Fruit fly (Drosophila melanogaster): ENCODE data around the gene rux.

rux gene

dm6 chrX:6031692-6032091 is 5.9 kb downstream of the rux start (continued):
- TF ChIP-seq gem (tag; optimal IDR thresholded peaks at IDR 0.05) (peak; percentile 86), CG15479 (GFP tag; optimal IDR thresholded peaks at IDR 0.05) (no peak), tap (tag; optimal IDR thresholded peaks at IDR 0.05) (peak; percentile 76), CG9609 (GFP tag; optimal IDR thresholded peaks at IDR 0.05) (peak; percentile 71), cwo (GFP tag; optimal IDR thresholded peaks at IDR 0.05) (peak; percentile 60), Myb (GFP tag; optimal IDR thresholded peaks at IDR 0.05) (peak; percentile 63), pum (GFP tag; optimal IDR thresholded peaks at IDR 0.05) (peak; percentile 76), CG10267 (tag; optimal IDR thresholded peaks at IDR 0.05) (peak; percentile 76), Lhr (GFP tag; optimal IDR thresholded peaks at IDR 0.05) (peak; percentile 50), mirr (GFP tag; optimal IDR thresholded peaks at IDR 0.05) (peak; percentile 9), Nf-YB (GFP tag; optimal IDR thresholded peaks at IDR 0.05) (peak; percentile 40), pan (optimal IDR thresholded peaks at IDR 0.05) (no peak), pan (GFP tag; optimal IDR thresholded peaks at IDR 0.05 in 1 of 2, IDR thresholded peaks at IDR 0.05 in 1 of 2) (peak in 1 of 2 experiments; percentile 82), Mrtf (GFP tag; IDR thresholded peaks at IDR 0.05) (peak; percentile 67; the same call in 2 of the 3 replicates), E2f2 (GFP tag; IDR thresholded peaks at IDR 0.05) (peak; percentile 32; the same call in 1 of the 2 replicates), CG12155 (GFP tag; optimal IDR thresholded peaks at IDR 0.05) (peak; percentile 42), TFAM (GFP tag; optimal IDR thresholded peaks at IDR 0.05) (peak; percentile 29), CG3407 (GFP tag; optimal IDR thresholded peaks at IDR 0.05) (peak; percentile 63), exex (tag; optimal IDR thresholded peaks at IDR 0.05) (no peak), dmrt11E (tag; optimal IDR thresholded peaks at IDR 0.05) (peak; percentile 83), CG3065 (GFP tag; optimal IDR thresholded peaks at IDR 0.05) (no peak), Asciz (GFP tag; optimal IDR thresholded peaks at IDR 0.05) (peak; percentile 65), sd (tag; optimal IDR thresholded peaks at IDR 0.05) (peak; percentile 19), CG1832 (GFP tag; optimal IDR thresholded peaks at IDR 0.05) (no peak), Stat92E (GFP tag; optimal IDR thresholded peaks at IDR 0.05) (no peak), ind (GFP tag; optimal IDR thresholded peaks at IDR 0.05) (peak; percentile 67), wek (GFP tag; optimal IDR thresholded peaks at IDR 0.05) (peak; percentile 62), BEAF-32 (GFP tag; optimal IDR thresholded peaks at IDR 0.05) (no peak), gce (GFP tag; IDR thresholded peaks at IDR 0.05) (peak; percentile 57; the same call in 1 of the 3 replicates), Lpt (GFP tag; optimal IDR thresholded peaks at IDR 0.05) (no peak), jing (GFP tag; optimal IDR thresholded peaks at IDR 0.05) (peak; percentile 72), Sry-δ (GFP tag; optimal IDR thresholded peaks at IDR 0.05) (peak; percentile 39), Doc2 (GFP tag; IDR thresholded peaks at IDR 0.05) (no peak), dati (GFP tag; IDR thresholded peaks at IDR 0.05) (peak; percentile 60; the same call in 1 of the 2 replicates), unpg (GFP tag; optimal IDR thresholded peaks at IDR 0.05) (peak; percentile 77), Dll (GFP tag; IDR thresholded peaks at IDR 0.05; ENCODE audit: partially characterized antibody) (no peak), pita (GFP tag; optimal IDR thresholded peaks at IDR 0.05) (no peak), E2f1 (GFP tag; IDR thresholded peaks at IDR 0.05) (peak; percentile 76), CG10959 (GFP tag; IDR thresholded peaks at IDR 0.05) (peak; percentile 79), Dek (tag; optimal IDR thresholded peaks at IDR 0.05) (peak; percentile 60), zfh1 (GFP tag; IDR thresholded peaks at IDR 0.05) (peak; percentile 85), zen2 (GFP tag; IDR thresholded peaks at IDR 0.05; ENCODE audit: partially characterized antibody) (no peak), CG13287 (GFP tag; IDR thresholded peaks at IDR 0.05; ENCODE audit: partially characterized antibody) (no peak), cato (GFP tag; optimal IDR thresholded peaks at IDR 0.05; ENCODE audit: borderline replicate concordance) (peak; percentile 30), dpn (GFP tag; optimal IDR thresholded peaks at IDR 0.05) (peak; percentile 62 to 76), CG10209 (GFP tag; optimal IDR thresholded peaks at IDR 0.05) (peak; percentile 74), CG8944 (GFP tag; optimal IDR thresholded peaks at IDR 0.05) (peak; percentile 65), CG8359 (GFP tag; optimal IDR thresholded peaks at IDR 0.05; ENCODE audit: borderline replicate concordance) (peak; percentile 74), cad (GFP tag; optimal IDR thresholded peaks at IDR 0.05) (no peak), Sox102F (GFP tag; optimal IDR thresholded peaks at IDR 0.05) (peak; percentile 77)

All from whole organism, embryonic.